Fruit fly (Drosophila melanogaster) whole organism, prepupa: ENCODE results near the gene CG32720.

Experiments used
- Blimp-1 ChIP-seq: fragments of 200-800 bp; sonication (Bioruptor generic); optimal IDR thresholded peaks from 3 replicates; lab custom pipeline; 2017; ENCODE audit warnings: missing biosample characterization, missing genetic modification characterization, mild to moderate bottlenecking, moderate library complexity, missing genetic modification reagents
- CG10631 ChIP-seq: fragments of 200-800 bp; sonication (Bioruptor generic); optimal IDR thresholded peaks from 2 replicates; lab custom pipeline; 2016; ENCODE audit warnings: missing biosample characterization, missing genetic modification characterization
- CG10669 ChIP-seq: fragments of 200-800 bp; sonication (Bioruptor generic); optimal IDR thresholded peaks from 3 replicates; lab custom pipeline; 2018; ENCODE audit warnings: missing biosample characterization, mild to moderate bottlenecking, missing genetic modification characterization, moderate library complexity
- CG11294 ChIP-seq: fragments of 200-800 bp; sonication (Bioruptor generic); IDR thresholded peaks from 2 replicates; pipeline ENCODE4 v1.3.6; 2022; ENCODE audit warnings: missing biosample characterization, missing genetic modification characterization
- CG11762 ChIP-seq: fragments of 200-800 bp; sonication (Bioruptor generic); optimal IDR thresholded peaks from 3 replicates; lab custom pipeline; 2016; ENCODE audit warnings: missing biosample characterization, missing genetic modification characterization; ENCODE audit not compliant: insufficient read depth
- CG11902 ChIP-seq: fragments of 200-800 bp; sonication (Bioruptor generic); optimal IDR thresholded peaks from 3 replicates; lab custom pipeline; 2016; ENCODE audit warnings: missing biosample characterization, missing genetic modification characterization
- CG1621 ChIP-seq: fragments of 200-800 bp; sonication (Bioruptor generic); optimal IDR thresholded peaks from 3 replicates; lab custom pipeline; 2018; ENCODE audit warnings: missing biosample characterization, mild to moderate bottlenecking, missing genetic modification characterization
- CG16779 ChIP-seq: fragments of 200-800 bp; sonication (Bioruptor generic); optimal IDR thresholded peaks from 3 replicates; lab custom pipeline; 2017; ENCODE audit warnings: missing biosample characterization, mild to moderate bottlenecking, missing genetic modification characterization
- CG3032 ChIP-seq: fragments of 200-800 bp; optimal IDR thresholded peaks from 2 replicates; lab custom pipeline; 2019; ENCODE audit warnings: missing biosample characterization, mild to moderate bottlenecking, missing genetic modification characterization, moderate library complexity
- CG31627 ChIP-seq: fragments of 200-800 bp; sonication (Bioruptor generic); optimal IDR thresholded peaks from 3 replicates; lab custom pipeline; 2016; ENCODE audit warnings: missing biosample characterization, missing genetic modification characterization
- CG34406 ChIP-seq: fragments of 200-800 bp; sonication (Bioruptor generic); optimal IDR thresholded peaks from 3 replicates; lab custom pipeline; 2016; ENCODE audit warnings: missing biosample characterization, missing genetic modification characterization
- CG3919 ChIP-seq: fragments of 200-800 bp; sonication (Bioruptor generic); optimal IDR thresholded peaks from 3 replicates; lab custom pipeline; 2016; ENCODE audit warnings: missing biosample characterization, missing genetic modification characterization
- CG4318 ChIP-seq: fragments of 200-800 bp; sonication (Bioruptor generic); optimal IDR thresholded peaks from 3 replicates; lab custom pipeline; 2017; ENCODE audit warnings: missing biosample characterization, mild to moderate bottlenecking, missing genetic modification characterization
- CG6276 ChIP-seq: fragments of 200-800 bp; sonication (Bioruptor generic); optimal IDR thresholded peaks from 2 replicates; lab custom pipeline; 2017; ENCODE audit warnings: missing biosample characterization, mild to moderate bottlenecking, missing genetic modification characterization
- CG6792 ChIP-seq: fragments of 200-800 bp; sonication (Bioruptor generic); optimal IDR thresholded peaks from 3 replicates; lab custom pipeline; 2016; ENCODE audit warnings: missing biosample characterization, missing genetic modification characterization
- CG6808 ChIP-seq: fragments of 200-800 bp; sonication (Bioruptor generic); optimal IDR thresholded peaks from 3 replicates; lab custom pipeline; 2017; ENCODE audit warnings: missing biosample characterization, missing genetic modification characterization, mild to moderate bottlenecking, moderate library complexity, missing genetic modification reagents
- CG6854 ChIP-seq: fragments of 200-800 bp; sonication (Bioruptor generic); optimal IDR thresholded peaks from 2 replicates; lab custom pipeline; 2017; ENCODE audit warnings: missing biosample characterization, mild to moderate bottlenecking, missing genetic modification characterization
- CG7368 ChIP-seq: fragments of 200-800 bp; sonication (Bioruptor generic); optimal IDR thresholded peaks from 3 replicates; lab custom pipeline; 2016; ENCODE audit warnings: missing biosample characterization, missing genetic modification characterization
- CG8319 ChIP-seq: fragments of 200-800 bp; sonication (Bioruptor generic); optimal IDR thresholded peaks from 3 replicates; lab custom pipeline; 2016; ENCODE audit warnings: missing biosample characterization, missing genetic modification characterization
- CG8632 ChIP-seq: fragments of 200-800 bp; sonication (Bioruptor generic); optimal IDR thresholded peaks from 3 replicates; lab custom pipeline; 2016; ENCODE audit warnings: missing biosample characterization, missing genetic modification characterization
- CG9139 ChIP-seq: fragments of 200-800 bp; sonication (Bioruptor generic); optimal IDR thresholded peaks from 3 replicates; lab custom pipeline; 2017; ENCODE audit warnings: missing biosample characterization, mild to moderate bottlenecking, missing genetic modification characterization
- Eip93F ChIP-seq: fragments of 200-800 bp; sonication (Bioruptor generic); optimal IDR thresholded peaks from 2 replicates; lab custom pipeline; 2016; ENCODE audit warnings: missing biosample characterization, mild to moderate bottlenecking, missing genetic modification characterization
- Ets21C ChIP-seq: fragments of 200-800 bp; sonication (Bioruptor generic); optimal IDR thresholded peaks from 3 replicates; lab custom pipeline; 2016; ENCODE audit warnings: missing biosample characterization, missing genetic modification characterization
- Ets96B ChIP-seq: fragments of 200-800 bp; optimal IDR thresholded peaks from 2 replicates; lab custom pipeline; 2019; ENCODE audit warnings: missing biosample characterization, mild to moderate bottlenecking, missing genetic modification characterization, moderate library complexity
- Gug ChIP-seq: fragments of 200-800 bp; sonication (Bioruptor generic); IDR thresholded peaks from 2 replicates; pipeline ENCODE4 v1.3.6; 2022; ENCODE audit warnings: missing biosample characterization, missing genetic modification characterization
- Hr38 ChIP-seq: sonication (Bioruptor generic); optimal IDR thresholded peaks from 2 replicates; lab custom pipeline; 2016; ENCODE audit warnings: missing biosample characterization, missing genetic modification characterization
- Hr39 ChIP-seq: fragments of 200-800 bp; sonication (Bioruptor generic); optimal IDR thresholded peaks from 2 replicates; lab custom pipeline; 2016; ENCODE audit warnings: missing biosample characterization, missing genetic modification characterization
- Hr4 ChIP-seq: fragments of 200-800 bp; sonication (Bioruptor generic); optimal IDR thresholded peaks from 3 replicates; lab custom pipeline; 2016; ENCODE audit warnings: missing biosample characterization, missing genetic modification characterization
- Lpt ChIP-seq: fragments of 200-800 bp; sonication (Bioruptor generic); optimal IDR thresholded peaks from 3 replicates; lab custom pipeline; 2016; ENCODE audit warnings: missing biosample characterization, missing genetic modification characterization
- Met ChIP-seq: fragments of 200-800 bp; sonication (Bioruptor generic); optimal IDR thresholded peaks from 3 replicates; lab custom pipeline; 2016; ENCODE audit warnings: missing biosample characterization, missing genetic modification characterization
- OdsH ChIP-seq: fragments of 200-800 bp; sonication (Bioruptor generic); optimal IDR thresholded peaks from 3 replicates; lab custom pipeline; 2016; ENCODE audit warnings: missing biosample characterization, missing genetic modification characterization
- Smox ChIP-seq: fragments of 200-800 bp; sonication (Bioruptor generic); optimal IDR thresholded peaks from 3 replicates; lab custom pipeline; 2016; ENCODE audit warnings: missing biosample characterization, missing genetic modification characterization
- Sox102F ChIP-seq: fragments of 200-800 bp; sonication (Bioruptor generic); optimal IDR thresholded peaks from 2 replicates; lab custom pipeline; 2016; ENCODE audit warnings: missing biosample characterization, mild to moderate bottlenecking, missing genetic modification characterization
- Sox14 ChIP-seq: fragments of 200-800 bp; sonication (Bioruptor generic); optimal IDR thresholded peaks from 3 replicates; lab custom pipeline; 2016; ENCODE audit warnings: missing biosample characterization, missing genetic modification characterization
- achi ChIP-seq: fragments of 200-800 bp; sonication (Bioruptor generic); optimal IDR thresholded peaks from 3 replicates; lab custom pipeline; 2016; ENCODE audit warnings: missing biosample characterization, missing genetic modification characterization
- acj6 ChIP-seq: fragments of 200-800 bp; sonication (Bioruptor generic); optimal IDR thresholded peaks from 3 replicates; lab custom pipeline; 2016; ENCODE audit warnings: missing biosample characterization, missing genetic modification characterization
- cyc ChIP-seq: fragments of 200-800 bp; sonication (Bioruptor generic); optimal IDR thresholded peaks from 3 replicates; lab custom pipeline; 2016; ENCODE audit warnings: missing biosample characterization, missing genetic modification characterization
- dac ChIP-seq: fragments of 200-800 bp; sonication (Bioruptor generic); optimal IDR thresholded peaks from 2 replicates; lab custom pipeline; 2017; ENCODE audit warnings: missing biosample characterization, mild to moderate bottlenecking, missing genetic modification characterization
- dsx ChIP-seq: fragments of 200-800 bp; optimal IDR thresholded peaks from 3 replicates; lab custom pipeline; 2019; ENCODE audit warnings: missing biosample characterization, mild to moderate bottlenecking, missing genetic modification characterization, moderate library complexity; ENCODE audit not compliant: poor library complexity, severe bottlenecking
- eg ChIP-seq: fragments of 200-800 bp; sonication (Bioruptor generic); IDR thresholded peaks from 3 replicates; pipeline ENCODE4 v1.3.6; 2022; ENCODE audit warnings: missing biosample characterization, missing genetic modification characterization
- esn ChIP-seq: fragments of 200-800 bp; sonication (Bioruptor generic); optimal IDR thresholded peaks from 2 replicates; lab custom pipeline; 2016; ENCODE audit warnings: missing biosample characterization, mild to moderate bottlenecking, missing genetic modification characterization, moderate library complexity
- fd59A ChIP-seq: fragments of 200-800 bp; sonication (Bioruptor generic); optimal IDR thresholded peaks from 2 replicates; lab custom pipeline; 2017; ENCODE audit warnings: missing biosample characterization, mild to moderate bottlenecking, missing genetic modification characterization, missing genetic modification reagents
- fd85E ChIP-seq: fragments of 200-800 bp; sonication (Bioruptor generic); optimal IDR thresholded peaks from 3 replicates; lab custom pipeline; 2016; ENCODE audit warnings: missing biosample characterization, missing genetic modification characterization
- fkh ChIP-seq: fragments of 200-800 bp; sonication (Bioruptor generic); optimal IDR thresholded peaks from 3 replicates; lab custom pipeline; 2017; ENCODE audit warnings: missing biosample characterization, mild to moderate bottlenecking, missing genetic modification characterization, moderate library complexity
- lz ChIP-seq: fragments of 200-800 bp; sonication (Bioruptor generic); optimal IDR thresholded peaks from 3 replicates; lab custom pipeline; 2016; ENCODE audit warnings: missing biosample characterization, missing genetic modification characterization
- net ChIP-seq: fragments of 200-800 bp; sonication (Bioruptor generic); optimal IDR thresholded peaks from 3 replicates; lab custom pipeline; 2016; ENCODE audit warnings: missing biosample characterization, missing genetic modification characterization
- pdm3 ChIP-seq: fragments of 200-800 bp; sonication (Bioruptor generic); optimal IDR thresholded peaks from 3 replicates; lab custom pipeline; 2016; ENCODE audit warnings: missing biosample characterization, missing genetic modification characterization
- salr ChIP-seq, 2 experiments: fragments of 200-800 bp; sonication (Bioruptor generic); optimal IDR thresholded peaks; 3 replicates each; lab custom pipeline; 2016 to 2018; ENCODE audit warnings: missing biosample characterization in 2 of 2, missing genetic modification characterization in 2 of 2, mild to moderate bottlenecking in 1 of 2
- spab ChIP-seq: fragments of 200-800 bp; sonication (Bioruptor generic); optimal IDR thresholded peaks from 2 replicates; lab custom pipeline; 2017; ENCODE audit warnings: missing biosample characterization, mild to moderate bottlenecking, missing genetic modification characterization, missing genetic modification reagents
- ss ChIP-seq, 2 experiments: fragments of 200-800 bp; sonication (Bioruptor generic); optimal IDR thresholded peaks; 2 replicates in 1 of 2; 3 replicates in 1 of 2; lab custom pipeline; 2017 to 2018; ENCODE audit warnings: mild to moderate bottlenecking in 2 of 2, missing biosample characterization in 2 of 2, missing genetic modification characterization in 2 of 2, moderate library complexity in 1 of 2
- topi ChIP-seq: fragments of 200-800 bp; sonication (Bioruptor generic); optimal IDR thresholded peaks from 3 replicates; lab custom pipeline; 2016; ENCODE audit warnings: missing biosample characterization, missing genetic modification characterization
- vri ChIP-seq: fragments of 200-800 bp; sonication (Bioruptor generic); optimal IDR thresholded peaks from 3 replicates; lab custom pipeline; 2016; ENCODE audit warnings: missing biosample characterization, mild to moderate bottlenecking, missing genetic modification characterization

The CG32720 gene

DNA sequence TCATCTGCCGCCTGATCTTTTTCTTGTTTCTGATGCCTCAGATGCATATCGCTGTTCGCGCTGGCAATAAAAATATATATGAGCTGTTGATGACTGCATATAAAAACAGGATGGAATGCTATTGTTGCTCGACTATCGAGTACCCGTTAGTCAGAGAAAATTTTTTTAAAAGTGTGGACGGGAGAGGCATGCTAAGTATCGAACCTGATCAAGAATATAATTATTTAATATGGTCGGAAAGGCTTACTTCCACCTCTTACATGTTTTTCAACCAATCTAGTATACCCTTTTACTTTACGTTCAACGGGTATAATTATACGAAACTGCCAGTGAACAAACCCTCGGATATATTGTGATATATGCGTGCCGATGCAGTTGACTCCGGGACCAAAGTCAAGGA, 1.1 kb upstream of the CG32720 start:
- TF ChIP-seq dsx (GFP tag; lab: Kevin White, UChicago) (peak; percentile 52), acj6 (GFP tag; lab: Kevin White, UChicago) (peak; percentile 47), CG10669 (GFP tag; lab: Kevin White, UChicago) (peak; percentile 70), CG11902 (GFP tag; lab: Kevin White, UChicago) (peak; percentile 67), salr (GFP tag; optimal IDR thresholded peaks at IDR 0.05; lab: Kevin White, UChicago) (peak in 1 of 2 experiments; percentile 8), dac (GFP tag; lab: Kevin White, UChicago) (no peak), fd85E (GFP tag; lab: Kevin White, UChicago) (no peak), Eip93F (GFP tag; lab: Kevin White, UChicago) (no peak), CG6276 (no peak), CG6854 (GFP tag; lab: Kevin White, UChicago) (no peak), Ets96B (tag; lab: Kevin White, UChicago) (peak; percentile 64), eg (no peak), CG7368 (GFP tag; lab: Kevin White, UChicago) (peak; percentile 35), Sox14 (peak; percentile 44), CG8319 (GFP tag; lab: Kevin White, UChicago) (peak; percentile 41), Smox (peak; percentile 25), CG10631 (GFP tag; lab: Kevin White, UChicago) (peak; percentile 27), Hr39 (GFP tag; lab: Kevin White, UChicago) (peak; percentile 28), Met (peak; percentile 54), esn (GFP tag; lab: Kevin White, UChicago) (peak; percentile 45), CG16779 (no peak), spab (peak; percentile 51), CG34406 (GFP tag; lab: Kevin White, UChicago) (peak; percentile 58), Gug (GFP tag; lab: Robert Waterston, UW) (no peak), CG9139 (GFP tag; lab: Kevin White, UChicago) (peak; percentile 22), Ets21C (GFP tag; lab: Kevin White, UChicago) (no peak), vri (GFP tag; lab: Kevin White, UChicago) (no peak), OdsH (GFP tag; lab: Kevin White, UChicago) (peak; percentile 25), CG11762 (GFP tag; lab: Kevin White, UChicago) (peak; percentile 19), ss (GFP tag; optimal IDR thresholded peaks at IDR 0.05; lab: Kevin White, UChicago) (peak; percentile 32 to 64), CG6808 (GFP tag; lab: Kevin White, UChicago) (peak; percentile 38), CG3919 (peak; percentile 66), CG4318 (GFP tag; lab: Kevin White, UChicago) (no peak), cyc (GFP tag; lab: Kevin White, UChicago) (peak; percentile 53), lz (GFP tag; lab: Kevin White, UChicago) (peak; percentile 35), pdm3 (GFP tag; lab: Kevin White, UChicago) (peak; percentile 45), Hr38 (GFP tag; lab: Kevin White, UChicago) (no peak), CG1621 (tag; lab: Kevin White, UChicago) (peak; percentile 23), Lpt (GFP tag; lab: Kevin White, UChicago) (no peak), topi (GFP tag; lab: Kevin White, UChicago) (peak; percentile 73), achi (GFP tag; lab: Kevin White, UChicago) (peak; percentile 26), CG8632 (GFP tag; lab: Kevin White, UChicago) (peak; percentile 42), fkh (GFP tag; lab: Kevin White, UChicago) (no peak), Blimp-1 (GFP tag; lab: Kevin White, UChicago) (no peak), Sox102F (GFP tag; lab: Kevin White, UChicago) (peak; percentile 24), fd59A (peak; percentile 24), CG6792 (GFP tag; lab: Kevin White, UChicago) (peak; percentile 42), Hr4 (no peak), CG11294 (no peak), CG31627 (peak; percentile 24), net (GFP tag; lab: Kevin White, UChicago) (peak; percentile 25), CG3032 (peak; percentile 58)
